Fruit fly (Drosophila melanogaster) whole organism: ENCODE data around the gene CG32163.

Experiments
- CG8478 ChIP-seq: fragments of >200 bp; optimal IDR thresholded peaks from 2 replicates; lab custom pipeline; 2018; ENCODE audit warnings: inconsistent platforms
- Dll ChIP-seq: fragments of >200 bp; optimal IDR thresholded peaks from 2 replicates; lab custom pipeline; 2017
- pan ChIP-seq: fragments of >200 bp; optimal IDR thresholded peaks from 2 replicates; lab custom pipeline; 2017
- psq ChIP-seq: fragments of >200 bp; optimal IDR thresholded peaks from 2 replicates; lab custom pipeline; 2017
- usp ChIP-seq: fragments of >200 bp; optimal IDR thresholded peaks from 2 replicates; lab custom pipeline; 2017; ENCODE audit warnings: missing biosample characterization, missing genetic modification characterization, mixed read lengths

DNA sequence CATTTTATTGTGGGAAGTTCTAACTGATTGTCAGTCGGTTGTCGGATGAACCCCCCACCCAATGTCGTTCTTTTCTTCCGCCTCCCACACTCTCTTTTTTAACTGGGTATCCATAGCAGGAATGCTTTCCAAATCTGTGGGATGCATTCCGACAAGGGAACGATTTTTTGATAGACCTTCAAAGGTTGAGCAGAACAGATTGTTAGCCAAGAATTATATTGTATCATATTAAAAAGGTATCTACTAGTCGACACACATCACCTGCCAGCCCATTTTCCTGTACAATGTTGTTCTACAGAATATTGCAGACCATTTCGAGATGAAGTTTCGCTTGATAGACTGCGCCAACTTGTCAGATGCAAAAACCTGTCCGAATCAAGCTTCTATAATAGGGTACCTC, 42.8 kb downstream of the CG32163 start:
- TF ChIP-seq usp (GFP tag; lab: Kevin White, UChicago) (no peak), Dll (lab: Kevin White, UChicago) (no peak), CG8478 (lab: Kevin White, UChicago) (no peak), psq (lab: Kevin White, UChicago) (no peak), pan (lab: Kevin White, UChicago) (no peak)
